Fruit fly (Drosophila melanogaster): ENCODE data around the gene Prosbeta3.

The Prosbeta3 gene

dm6 chr3R:9038652-9039051, 32.6 kb upstream of the Prosbeta3 start, which contains the start of gene hyx (continued):
- TF ChIP-seq phol (tag; optimal IDR thresholded peaks at IDR 0.05) (peak; percentile 33), CG15601 (tag; optimal IDR thresholded peaks at IDR 0.05) (peak; percentile 24), MBD-R2 (GFP tag; IDR thresholded peaks at IDR 0.05) (peak; percentile 69), CG4282 (GFP tag; optimal IDR thresholded peaks at IDR 0.05) (no peak), cato (GFP tag; optimal IDR thresholded peaks at IDR 0.05; ENCODE audit: borderline replicate concordance) (no peak), pzg (GFP tag; optimal IDR thresholded peaks at IDR 0.05) (peak; percentile 54), p53 (GFP tag; optimal IDR thresholded peaks at IDR 0.05) (peak; percentile 23), Asciz (GFP tag; optimal IDR thresholded peaks at IDR 0.05) (no peak), Xbp1 (GFP tag; optimal IDR thresholded peaks at IDR 0.05) (peak; percentile 47), HLH4C (GFP tag; IDR thresholded peaks at IDR 0.05; ENCODE audit: partially characterized antibody) (peak; percentile 65; the same call in 2 of the 3 replicates), CG13424 (tag; optimal IDR thresholded peaks at IDR 0.05) (peak; percentile 52), Gug (GFP tag; IDR thresholded peaks at IDR 0.05) (peak; percentile 34; the same call in 1 of the 4 replicates), CG11085 (GFP tag; IDR thresholded peaks at IDR 0.05) (no peak), D19A (tag; optimal IDR thresholded peaks at IDR 0.05) (peak; percentile 4), Med (GFP tag) (peak; percentile 92), Side (GFP tag; optimal IDR thresholded peaks at IDR 0.05) (peak; percentile 27), CG12769 (tag; optimal IDR thresholded peaks at IDR 0.05) (peak; percentile 61), hkb (optimal IDR thresholded peaks at IDR 0.05) (no peak), hkb (GFP tag; IDR thresholded peaks at IDR 0.05) (peak; percentile 45; the same call in 1 of the 2 replicates), fd102C (GFP tag; optimal IDR thresholded peaks at IDR 0.05) (peak; percentile 7), unpg (GFP tag; optimal IDR thresholded peaks at IDR 0.05) (peak; percentile 14), Taf1 (GFP tag; IDR thresholded peaks at IDR 0.05) (0 out of 2 replicates have a peak, but pooled peaks have one; percentile 41), nerfin-1 (tag; optimal IDR thresholded peaks at IDR 0.05) (peak; percentile 91), wek (GFP tag; optimal IDR thresholded peaks at IDR 0.05) (peak; percentile 52), grau (tag; optimal IDR thresholded peaks at IDR 0.05) (peak; percentile 53), ranshi (GFP tag; IDR thresholded peaks at IDR 0.05) (peak; percentile 37; the same call in 1 of the 2 replicates), zfh2 (GFP tag; optimal IDR thresholded peaks at IDR 0.05) (peak; percentile 54), ken (GFP tag; IDR thresholded peaks at IDR 0.05) (0 out of 3 replicates have a peak, but pooled peaks have one; percentile 24), NfI (GFP tag; optimal IDR thresholded peaks at IDR 0.05) (peak; percentile 40), chn (GFP tag; optimal IDR thresholded peaks at IDR 0.05) (peak; percentile 70), Hmr (GFP tag; optimal IDR thresholded peaks at IDR 0.05) (peak; percentile 54), CG2199 (GFP tag; IDR thresholded peaks at IDR 0.05) (0 out of 3 replicates have a peak, but pooled peaks have one; percentile 24), Ptx1 (GFP tag; IDR thresholded peaks at IDR 0.05) (peak; percentile 48), CG7963 (GFP tag; IDR thresholded peaks at IDR 0.05; ENCODE audit: partially characterized antibody) (peak; percentile 38; the same call in 1 of the 3 replicates), ind (GFP tag; optimal IDR thresholded peaks at IDR 0.05) (peak; percentile 23), CG10366 (GFP tag; IDR thresholded peaks at IDR 0.05) (peak; percentile 31; the same call in 1 of the 2 replicates), aop (GFP tag; IDR thresholded peaks at IDR 0.05) (no peak), Hr3 (GFP tag; optimal IDR thresholded peaks at IDR 0.05) (no peak), bbx (GFP tag; IDR thresholded peaks at IDR 0.05; ENCODE audit: partially characterized antibody) (peak; percentile 86), Hey (tag; optimal IDR thresholded peaks at IDR 0.05) (no peak), Sox102F (GFP tag; optimal IDR thresholded peaks at IDR 0.05) (no peak), HLH3B (GFP tag; IDR thresholded peaks at IDR 0.05) (no peak), Scr (GFP tag; IDR thresholded peaks at IDR 0.05; ENCODE audit: partially characterized antibody) (peak; percentile 87), pho (GFP tag; optimal IDR thresholded peaks at IDR 0.05) (peak; percentile 30), row (GFP tag; IDR thresholded peaks at IDR 0.05) (peak; percentile 90), her (GFP tag; optimal IDR thresholded peaks at IDR 0.05) (peak; percentile 18), Sry-δ (GFP tag; optimal IDR thresholded peaks at IDR 0.05) (peak; percentile 90), CG8478 (optimal IDR thresholded peaks at IDR 0.05) (no peak), CG14860 (GFP tag; IDR thresholded peaks at IDR 0.05; ENCODE audit: partially characterized antibody) (peak; percentile 58), dmrt11E (tag; optimal IDR thresholded peaks at IDR 0.05) (peak; percentile 27)

All from whole organism, embryonic.